Fruit fly (Drosophila melanogaster) S2 (cell line): ENCODE measurements around the gene CG15482.
A peak's percentile ranks its signal among the peaks of the same experiment; 100 is the strongest.

ENCODE experiments used
- CG8478 ChIP-seq: fragments of >200 bp; optimal IDR thresholded peaks from 2 replicates; lab custom pipeline; 2018
- CTCF ChIP-seq, 2 experiments: fragments of >200 bp; optimal IDR thresholded peaks; 2 replicates each; lab custom pipeline; 2018

Gene CG15482

DNA sequence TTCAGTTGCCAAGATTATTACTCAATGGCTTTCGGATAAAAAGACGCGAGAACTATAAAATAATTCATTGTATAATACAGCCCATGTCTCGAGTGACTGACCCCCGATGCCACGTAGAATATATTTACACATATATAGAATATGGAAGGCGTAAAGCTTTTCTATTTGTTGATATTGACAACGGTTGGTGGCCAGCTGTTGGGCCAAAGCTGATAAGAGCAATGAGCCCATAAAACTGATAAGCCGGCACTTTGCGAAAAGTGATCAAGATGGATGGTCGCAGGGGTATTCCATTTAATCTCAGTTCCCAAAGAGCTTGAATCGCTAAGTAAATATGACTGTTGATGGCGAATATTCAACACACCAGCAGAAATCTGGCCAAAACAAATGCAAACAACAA lies 21.1 kb downstream of the CG15482 start:
- no peak for TF ChIP-seq CG8478
- TF ChIP-seq CTCF (optimal IDR thresholded peaks at IDR 0.05; lab: Kevin White, UChicago): no peak

- no peak for TF ChIP-seq CTCF (optimal IDR thresholded peaks at IDR 0.05; lab: Kevin White, UChicago)
- no peak for TF ChIP-seq CG8478
These were observed 28.5 kb downstream of the CG15482 start, which contains the start of gene Rsph1 for dm6 chr2L:13183150-13183549. Rsph1 (plus strand) TSS chr2L:13183450.

dm6 chr2L:13182415-13182814 lies 29.2 kb downstream of the CG15482 start, which contains the start of gene Mgat3:
Mgat3 (minus strand) TSS chr2L:13182596.
- TF ChIP-seq CTCF (optimal IDR thresholded peaks at IDR 0.05; lab: Kevin White, UChicago) (no peak), CG8478 (no peak)

- TF ChIP-seq CTCF (optimal IDR thresholded peaks at IDR 0.05; lab: Kevin White, UChicago): no peak
- TF ChIP-seq CG8478: no peak
These were observed 32.5 kb downstream of the CG15482 start, which contains the start of gene Alg7 for dm6 chr2L:13179095-13179494. Alg7 (plus strand) TSS chr2L:13179247.

- TF ChIP-seq CG8478: no peak
- peak in 1 of 2 experiments; percentile 9 for TF ChIP-seq CTCF (optimal IDR thresholded peaks at IDR 0.05; lab: Kevin White, UChicago)
These were observed 34.8 kb downstream of the CG15482 start, which contains the start of the genes Sfmbt and CG5439 for dm6 chr2L:13176701-13177249. Sfmbt (minus strand) TSS chr2L:13176785. CG5439 (plus strand) TSS chr2L:13177150.

DNA sequence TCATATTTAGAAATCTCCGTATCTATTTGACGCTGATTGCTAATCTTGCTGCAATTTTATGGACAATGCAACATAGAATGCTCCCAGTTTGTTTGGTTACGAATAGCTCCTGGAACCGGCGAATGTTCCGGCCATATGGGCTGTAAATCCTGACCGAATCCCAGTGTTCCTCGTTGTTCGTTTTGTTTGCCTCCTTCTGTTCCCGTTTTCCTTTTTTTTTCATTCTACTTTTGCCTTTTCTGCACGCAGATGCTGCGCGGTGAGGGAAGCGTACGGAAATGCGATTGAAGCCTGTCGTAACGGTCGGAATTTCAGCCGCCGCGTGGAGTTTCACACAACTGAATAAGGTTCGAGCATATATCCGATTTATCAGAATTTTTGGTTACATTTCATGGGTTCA lies 35.5 kb downstream of the CG15482 start, which contains the start of gene CG43925:
CG43925 (plus strand) TSS at position 301 of the 400 bp plus-strand sequence.
- TF ChIP-seq CTCF (optimal IDR thresholded peaks at IDR 0.05; lab: Kevin White, UChicago): no peak
- TF ChIP-seq CG8478: no peak

DNA sequence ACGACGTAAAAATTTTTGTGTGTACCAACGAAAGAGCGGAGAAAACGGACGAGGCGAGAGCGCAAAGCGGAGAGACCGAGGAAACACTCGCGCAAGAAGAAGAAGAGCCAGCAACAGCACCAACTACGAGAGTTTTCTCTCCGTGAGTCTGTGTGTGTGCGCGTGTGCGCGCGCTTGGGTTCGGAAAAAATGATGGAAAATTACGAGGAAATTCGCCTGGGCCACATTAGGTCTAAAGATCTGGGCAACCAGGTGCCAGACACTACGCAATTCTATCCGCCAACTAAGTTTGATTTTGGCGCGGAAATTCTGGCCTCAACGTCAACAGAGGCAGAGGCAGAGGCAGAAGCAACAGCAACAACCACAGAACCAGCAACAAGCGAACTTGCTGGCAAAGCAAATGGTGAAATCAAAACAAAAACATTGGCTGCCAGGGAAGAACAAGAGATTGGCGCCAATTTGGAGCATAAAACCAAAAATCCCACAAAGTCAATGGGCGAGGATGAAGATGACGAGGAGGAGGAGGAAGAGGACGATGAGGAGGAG lies 45.7 kb downstream of the CG15482 start, which contains the start of gene DnaJ-H:
DnaJ-H (minus strand) TSS at position 271 of the 546 bp plus-strand sequence.
- TF ChIP-seq CG8478: no peak
- no peak for TF ChIP-seq CTCF (optimal IDR thresholded peaks at IDR 0.05; lab: Kevin White, UChicago)

dm6 chr2L:13164994-13165801 lies 46.4 kb downstream of the CG15482 start, which contains the start of gene Sirt1:
Sirt1 (plus strand) TSS chr2L:13165564.
- TF ChIP-seq CG8478 (no peak), CTCF (optimal IDR thresholded peaks at IDR 0.05; lab: Kevin White, UChicago) (no peak)
